Worm (Caenorhabditis elegans) whole organism, dauer: ENCODE data around the gene nhr-70.

Experiments
- unc-62 ChIP-seq: sonication (generic microtip); optimal IDR thresholded peaks from 2 replicates; lab custom pipeline; 2017; ENCODE audit warnings: missing biosample characterization, missing genetic modification reagents, missing genetic modification characterization

nhr-70 gene

DNA sequence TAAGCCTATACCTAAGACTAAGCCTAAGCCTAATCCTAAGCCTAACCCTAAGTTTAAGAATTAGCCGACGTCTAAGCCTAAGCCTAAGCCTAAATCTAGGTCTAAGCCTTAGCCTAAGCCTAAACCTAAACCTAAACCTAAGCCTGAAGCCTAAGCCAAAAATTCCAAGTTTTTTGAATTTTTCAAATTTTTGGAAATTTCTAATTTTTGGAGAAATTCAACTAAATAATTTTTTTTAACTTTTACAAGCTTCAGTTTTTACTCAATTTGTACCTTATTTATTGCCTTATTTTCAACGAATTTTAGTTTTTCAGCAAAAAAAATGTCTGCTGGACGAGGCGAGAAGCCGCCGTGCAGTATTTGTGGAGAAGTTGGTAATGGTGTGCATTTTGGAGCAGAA, at the start of gene nhr-70:
Gene nhr-70 (plus strand): TSS at position 301 of the 400 bp plus-strand sequence.
- TF ChIP-seq unc-62, result no peak

DNA sequence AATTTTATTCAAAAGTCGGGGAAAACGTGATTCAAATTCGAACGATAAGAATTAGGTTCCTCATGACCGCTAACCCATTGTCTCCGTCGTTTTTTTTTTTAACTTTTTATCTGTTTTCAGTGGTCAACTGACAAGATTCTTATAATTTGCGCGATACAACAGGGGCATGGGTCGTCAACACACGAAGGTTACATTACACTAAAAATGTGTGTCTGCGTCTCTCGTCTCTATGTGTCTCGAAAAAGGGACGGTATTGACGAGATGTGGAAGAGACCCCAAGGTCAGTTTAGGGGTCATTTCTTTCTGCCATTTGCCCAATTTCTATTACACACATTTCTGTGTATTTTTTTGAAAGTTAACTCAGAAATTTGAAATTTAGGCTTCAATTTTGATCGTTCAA, 46.9 kb upstream of the nhr-70 start:
- TF ChIP-seq unc-62, result no peak

DNA sequence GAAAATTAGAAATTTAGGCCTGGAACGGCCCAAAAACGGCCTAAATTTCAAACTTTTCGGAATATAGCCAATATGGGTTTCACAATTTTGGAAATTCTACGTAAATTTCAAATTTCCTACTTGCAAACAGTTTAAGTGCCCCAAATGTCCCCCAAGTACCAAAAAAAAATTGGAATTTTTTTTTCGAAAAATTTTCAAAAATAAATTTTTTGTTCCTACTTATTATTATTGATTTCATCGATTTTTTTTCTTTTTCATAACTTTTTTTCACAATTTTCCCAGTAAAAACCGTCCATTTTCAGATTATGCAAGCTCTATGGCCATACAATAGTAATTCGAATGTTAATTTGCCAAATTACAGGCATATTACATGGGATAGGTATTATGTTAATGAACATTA, 44.9 kb upstream of the nhr-70 start, which contains the start of gene Y51A2D.21:
Gene Y51A2D.21 (plus strand): TSS at position 301 of the 400 bp plus-strand sequence.
- TF ChIP-seq unc-62, result no peak

DNA sequence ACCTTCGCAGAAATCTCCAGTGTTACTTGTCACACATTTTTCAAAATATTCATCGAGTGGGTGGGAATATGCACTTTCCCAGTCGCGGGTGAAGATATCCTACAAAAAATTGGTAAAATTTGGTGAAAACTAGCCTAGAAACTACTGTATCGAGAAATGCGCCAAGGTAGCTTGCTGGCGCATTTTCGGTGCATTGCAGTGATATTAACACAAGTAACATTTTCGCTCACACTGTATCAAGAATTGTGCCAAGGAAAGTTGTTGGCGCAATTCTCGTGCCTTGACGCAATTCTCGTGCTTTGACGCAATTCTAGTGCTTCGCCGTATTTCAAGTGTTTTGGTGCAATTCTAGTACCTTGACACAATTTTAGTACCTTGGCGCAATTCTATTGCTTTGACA, 43.2 kb upstream of the nhr-70 start:
- no peak for TF ChIP-seq unc-62

DNA sequence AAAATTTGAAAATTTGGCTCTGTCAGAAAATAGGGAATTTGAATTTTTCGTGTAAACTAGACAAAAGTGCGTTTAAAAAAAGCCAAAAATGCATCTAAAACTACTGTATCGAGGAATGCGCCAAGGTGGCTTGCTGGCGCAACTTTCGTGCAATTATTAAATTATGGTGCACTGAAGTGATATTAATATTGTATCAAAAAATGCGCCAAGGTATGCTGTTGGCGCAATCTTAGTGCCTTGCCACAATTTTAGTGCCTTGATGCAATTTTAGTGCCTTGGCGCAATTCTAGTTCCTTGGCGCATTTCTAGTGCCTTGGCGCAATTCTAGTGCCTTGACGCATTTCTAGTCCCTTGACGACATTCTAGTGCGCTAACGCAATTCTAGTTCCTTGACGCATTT, 41.3 kb upstream of the nhr-70 start:
- no peak for TF ChIP-seq unc-62

DNA sequence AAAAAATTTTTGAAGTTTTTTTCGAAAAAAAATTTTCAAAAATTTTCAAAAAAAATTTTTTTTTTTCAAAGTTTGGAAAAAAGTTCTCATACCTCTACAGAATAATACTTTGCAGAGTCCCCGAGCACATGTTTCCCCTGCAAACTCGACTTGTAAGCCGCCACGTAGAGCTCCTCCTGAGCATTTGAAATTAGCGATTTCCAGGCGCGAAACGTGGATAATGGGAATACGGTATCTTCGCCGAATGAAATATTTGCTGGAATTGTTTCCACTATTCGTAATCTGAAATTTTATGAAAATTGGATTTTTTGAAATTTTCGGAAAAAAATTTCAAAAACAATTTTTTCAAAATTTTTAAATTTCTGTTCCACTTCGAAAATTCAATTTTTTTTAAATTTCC, 40.3 kb upstream of the nhr-70 start:
- no peak for TF ChIP-seq unc-62

DNA sequence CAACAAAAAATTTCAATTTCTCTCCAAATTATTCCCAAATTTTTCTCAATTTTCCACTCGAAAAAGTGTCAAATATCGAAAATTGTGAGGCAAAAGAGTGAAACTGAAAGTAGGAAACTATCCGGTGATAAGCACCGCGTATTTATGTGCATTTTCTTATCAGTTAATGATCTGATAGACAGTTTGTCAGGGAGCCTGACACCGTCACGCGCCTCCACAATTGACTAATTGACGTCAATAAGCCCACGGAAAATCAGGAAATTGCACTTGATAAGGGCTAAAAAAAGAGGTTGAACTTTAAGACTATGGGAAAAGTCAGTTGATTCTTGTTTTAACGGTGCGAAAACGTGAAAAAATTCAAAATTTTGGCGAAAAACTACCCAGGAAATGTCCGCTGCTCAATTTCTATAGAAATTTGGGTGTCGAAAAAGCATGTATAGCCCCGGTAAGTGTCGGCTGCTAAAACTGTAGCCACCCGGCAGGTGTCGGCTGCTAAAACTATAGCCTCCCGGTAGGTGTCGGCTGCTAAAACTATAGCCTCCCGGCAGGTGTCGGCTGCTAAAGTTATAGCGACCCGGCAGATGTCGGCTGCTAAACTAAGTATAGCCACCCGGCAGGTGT, 38.8 kb upstream of the nhr-70 start:
- no peak for TF ChIP-seq unc-62

DNA sequence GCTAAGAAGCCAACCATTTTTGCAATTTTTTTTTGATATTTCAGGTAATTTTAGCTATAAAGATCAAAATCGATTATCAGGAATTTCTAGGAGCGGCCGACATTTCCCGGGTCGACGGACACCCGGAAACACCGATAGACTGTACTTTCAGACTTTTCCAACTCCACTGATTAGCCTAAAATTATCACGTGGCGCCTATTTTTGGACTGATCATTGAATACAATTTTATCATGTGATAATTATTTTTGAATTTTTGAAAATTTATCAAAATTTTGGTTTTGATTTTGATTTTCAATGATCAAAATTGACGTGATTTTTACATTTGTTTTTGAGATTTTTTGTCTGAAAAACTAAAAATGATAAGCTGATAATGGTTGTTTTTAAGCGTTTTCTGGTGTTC, 38.1 kb upstream of the nhr-70 start:
- no peak for TF ChIP-seq unc-62

DNA sequence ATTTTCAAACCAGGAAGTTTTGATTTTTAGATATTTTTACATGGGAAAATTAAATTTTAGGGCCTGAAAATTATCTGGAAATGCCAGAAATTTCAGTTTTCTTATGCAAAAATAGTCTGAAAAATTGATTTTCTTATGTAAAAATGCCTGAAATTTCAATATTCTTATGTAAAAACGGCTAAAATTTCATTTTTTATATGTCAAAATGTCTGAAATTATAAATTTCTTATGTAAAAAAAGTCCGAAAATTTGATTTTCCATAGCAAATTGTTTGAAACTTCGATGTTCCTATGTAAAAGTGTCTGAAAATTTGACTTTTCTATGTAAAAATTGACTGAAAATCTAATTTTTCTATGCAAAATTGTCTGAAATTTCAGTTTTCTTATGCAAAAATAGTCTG, 36.7 kb upstream of the nhr-70 start, which contains the start of gene Y51A2D.13:
Gene Y51A2D.13 (minus strand): TSS at position 101 of the 400 bp plus-strand sequence.
- no peak for TF ChIP-seq unc-62

DNA sequence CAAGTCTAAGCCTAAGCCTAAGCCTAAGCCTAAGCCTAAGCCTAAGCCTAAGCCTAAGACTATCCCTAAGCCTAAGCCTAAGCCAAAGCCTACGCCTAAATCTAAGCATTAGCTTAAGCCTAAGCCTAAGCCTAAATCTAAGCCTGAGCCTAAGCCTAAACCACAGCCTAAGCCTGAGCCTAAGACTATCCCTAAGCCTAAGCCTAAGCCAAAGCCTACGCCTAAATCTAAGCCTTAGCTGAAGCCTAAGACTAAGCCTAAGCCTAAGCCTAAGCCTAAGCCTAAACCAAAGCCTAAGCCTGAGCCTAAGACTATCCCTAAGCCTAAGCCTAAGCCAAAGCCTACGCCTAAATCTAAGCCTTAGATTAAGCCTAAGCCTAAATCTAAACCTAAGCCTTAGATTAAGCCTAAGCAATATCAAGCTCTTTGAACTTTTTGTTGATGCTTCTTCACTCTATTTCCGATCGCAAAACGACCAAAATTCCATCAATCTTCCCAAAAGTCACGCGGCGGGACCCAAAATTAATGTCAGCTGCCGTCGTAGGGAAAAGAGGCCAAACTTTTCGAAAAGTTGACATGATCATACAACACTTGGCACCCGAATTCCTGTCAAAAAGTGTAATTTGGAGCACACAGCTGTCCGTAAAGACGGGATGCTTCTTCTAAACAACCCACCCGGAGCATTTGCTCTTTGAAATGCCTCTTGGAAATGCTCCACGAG, 34.8 kb upstream of the nhr-70 start:
- TF ChIP-seq unc-62, result no peak

DNA sequence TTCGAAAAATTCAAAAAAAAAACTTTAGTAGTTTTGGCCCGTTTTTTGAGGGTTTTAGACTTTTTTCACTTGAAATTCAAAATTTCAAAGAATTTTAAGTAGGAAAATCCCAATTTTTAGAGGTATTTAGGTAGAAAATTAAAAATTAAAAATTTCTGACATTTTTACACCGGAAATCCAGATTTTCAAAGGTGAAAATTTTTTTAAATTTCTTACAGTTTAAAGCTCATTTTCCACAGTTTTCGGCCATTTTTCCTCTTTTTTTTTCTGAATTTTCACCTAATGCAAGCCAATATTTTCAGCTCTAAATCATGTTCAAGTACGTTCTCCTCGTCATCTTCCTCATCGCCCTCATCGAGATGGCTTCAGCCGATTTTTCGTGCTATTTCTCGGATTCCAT, 34.0 kb upstream of the nhr-70 start, which contains the start of gene txt-14:
Gene txt-14 (plus strand): TSS at position 301 of the 400 bp plus-strand sequence.
- no peak for TF ChIP-seq unc-62

DNA sequence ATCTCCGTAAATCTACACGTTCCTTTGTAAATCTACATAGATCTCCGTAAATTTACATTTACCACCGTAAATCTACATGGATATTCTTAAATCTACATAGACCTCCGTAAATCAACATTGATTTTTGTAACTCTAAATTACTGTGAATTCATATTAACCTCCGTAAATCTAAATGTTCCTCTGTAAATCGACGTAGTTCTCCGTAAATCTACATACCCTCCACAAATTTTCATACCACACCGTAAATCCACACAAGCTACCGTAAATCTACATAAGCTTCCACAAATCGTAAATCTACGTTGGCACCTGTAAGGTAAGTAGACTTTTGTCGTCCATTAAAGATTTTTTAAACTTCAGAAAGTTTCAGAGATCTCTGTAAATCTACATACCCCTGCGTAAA, 31.3 kb upstream of the nhr-70 start:
- TF ChIP-seq unc-62, result no peak

DNA sequence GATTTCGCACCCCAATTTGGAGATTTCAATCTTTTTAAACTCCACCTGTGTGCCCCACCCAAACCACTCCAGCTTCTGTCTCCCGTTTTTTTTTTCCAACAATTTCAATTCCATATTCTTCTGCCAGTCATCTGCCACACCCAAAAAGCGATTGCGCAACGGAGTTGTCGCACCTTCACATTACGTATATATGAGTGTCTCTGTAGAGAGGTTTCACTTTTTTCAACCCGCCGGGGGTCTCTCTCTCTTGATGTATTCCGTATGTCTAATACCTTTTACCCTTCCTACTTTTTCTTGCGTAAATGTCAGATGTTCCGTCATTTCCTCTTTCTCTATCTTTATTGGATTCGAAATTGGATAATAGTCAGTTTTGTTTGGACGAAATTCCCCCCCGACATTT, 29.4 kb upstream of the nhr-70 start:
- no peak for TF ChIP-seq unc-62

DNA sequence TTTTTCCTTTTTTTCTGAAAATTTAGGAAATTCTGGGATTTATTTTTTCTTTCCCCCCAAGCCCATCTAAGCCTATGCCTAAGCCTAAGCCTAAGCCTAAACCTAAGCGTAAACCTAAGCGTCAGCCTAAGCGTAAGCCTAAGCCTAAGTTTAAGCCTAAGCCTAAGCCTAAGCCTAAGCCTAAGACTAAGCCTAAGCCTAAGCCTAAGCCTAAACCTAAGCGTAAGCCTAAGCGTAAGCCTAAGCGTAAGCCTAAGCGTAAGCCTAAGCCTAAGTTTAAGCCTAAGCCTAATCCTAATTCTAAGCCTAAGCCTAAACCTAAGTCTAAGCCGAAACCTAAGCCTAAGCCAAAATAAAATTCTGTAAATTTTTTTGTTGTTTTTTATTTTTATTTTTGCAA, 28.5 kb upstream of the nhr-70 start:
- TF ChIP-seq unc-62, result no peak

DNA sequence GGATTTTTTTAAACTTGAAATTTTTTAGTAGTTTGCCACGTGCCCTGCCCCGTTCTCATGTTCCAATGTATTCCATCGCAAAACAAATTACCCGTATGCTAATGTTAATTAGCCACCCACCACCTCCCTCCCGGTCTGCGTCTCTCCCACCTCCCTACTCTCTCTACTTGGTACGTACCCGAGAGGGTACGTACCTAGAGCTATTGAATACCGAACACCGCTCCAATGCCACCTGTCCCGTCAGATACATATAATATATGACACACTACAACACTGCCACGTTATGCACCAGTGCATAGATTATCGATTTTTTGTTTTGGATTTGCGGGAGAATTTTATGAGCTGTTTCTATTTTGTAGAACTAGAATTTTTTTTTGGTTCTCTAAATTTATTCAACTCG, 26.8 kb upstream of the nhr-70 start:
- TF ChIP-seq unc-62, result no peak

DNA sequence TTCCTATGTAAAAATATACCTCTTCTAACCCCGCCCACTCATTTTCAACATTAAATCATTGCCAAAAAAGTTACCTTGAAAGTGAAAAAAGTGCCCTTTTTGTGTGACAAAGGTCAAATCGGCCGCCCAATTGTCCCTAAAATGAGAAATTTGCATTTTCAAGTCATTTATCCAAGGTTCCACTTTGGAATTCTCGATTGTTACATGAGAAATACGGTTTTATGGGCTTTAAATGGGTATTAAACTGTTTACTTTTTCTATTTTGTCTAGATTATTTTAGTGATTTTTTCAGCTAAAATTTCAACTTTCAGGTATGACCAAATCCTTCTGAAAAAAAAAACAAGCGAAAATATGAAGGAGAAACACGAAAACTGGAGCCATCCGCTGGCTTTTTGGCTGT, 23.9 kb upstream of the nhr-70 start, which contains the start of gene grdn-1:
Gene grdn-1 (plus strand): TSS at position 301 of the 400 bp plus-strand sequence.
- TF ChIP-seq unc-62, result no peak

DNA sequence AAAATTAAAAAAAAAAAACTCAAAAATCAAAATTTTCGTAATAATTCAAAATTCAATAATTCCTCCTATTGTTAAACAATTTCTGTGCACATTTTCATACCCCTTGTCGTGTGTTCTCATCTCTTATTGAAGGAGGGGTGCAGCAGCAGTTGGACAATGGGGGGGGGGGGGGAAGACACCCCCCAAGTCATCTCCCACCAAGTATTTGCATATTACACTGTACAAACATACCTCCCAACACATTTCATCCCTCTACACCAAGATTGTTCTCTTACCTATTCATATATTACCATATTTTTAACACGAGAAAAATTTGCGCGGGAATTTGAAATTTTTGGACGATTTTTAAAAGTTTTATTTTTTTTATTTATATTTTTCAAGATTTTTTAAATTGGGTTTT, 20.1 kb upstream of the nhr-70 start:
- no peak for TF ChIP-seq unc-62

DNA sequence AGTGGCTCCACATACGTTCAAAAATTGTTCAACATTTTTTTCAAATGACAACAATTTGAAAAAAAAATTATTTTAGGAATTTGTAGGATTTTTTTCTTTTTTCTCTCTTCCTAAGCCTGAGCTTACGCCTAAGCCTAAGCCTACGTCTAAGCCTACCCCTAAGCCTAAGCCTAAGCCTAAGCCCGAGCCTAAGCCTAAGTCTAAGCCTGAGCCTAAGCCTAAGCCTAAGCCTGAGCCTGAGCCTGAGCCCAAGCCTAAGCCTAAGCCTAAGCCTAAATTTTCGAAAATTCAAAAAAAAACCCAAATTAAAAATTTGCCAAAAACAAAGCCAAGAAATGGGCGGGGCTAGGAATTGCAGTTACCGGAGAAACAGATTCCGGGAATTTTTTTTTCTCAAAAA, 18.6 kb upstream of the nhr-70 start:
- TF ChIP-seq unc-62, result no peak
